Fruit fly (Drosophila melanogaster) whole organism, wandering third instar larva: ENCODE data around the gene Zasp66.

Source experiments
- Abd-B ChIP-seq: fragments of >200 bp; optimal IDR thresholded peaks from 2 replicates; lab custom pipeline; 2017; ENCODE audit warnings: missing biosample characterization, missing genetic modification characterization
- CG32264 ChIP-seq: fragments of 200-800 bp; sonication (Bioruptor generic); optimal IDR thresholded peaks from 2 replicates; lab custom pipeline; 2016; ENCODE audit warnings: missing biosample characterization, missing genetic modification characterization
- CG9705 ChIP-seq: fragments of 200-800 bp; sonication (Bioruptor generic); optimal IDR thresholded peaks from 2 replicates; lab custom pipeline; 2018; ENCODE audit warnings: missing biosample characterization, mild to moderate bottlenecking, missing genetic modification characterization
- CrebA ChIP-seq: fragments of 200-800 bp; sonication (Bioruptor generic); optimal IDR thresholded peaks from 2 replicates; lab custom pipeline; 2016; ENCODE audit warnings: missing biosample characterization, mild to moderate bottlenecking, missing genetic modification characterization, borderline replicate concordance
- Dfd ChIP-seq: fragments of >200 bp; optimal IDR thresholded peaks from 2 replicates; lab custom pipeline; 2017; ENCODE audit warnings: missing biosample characterization, missing genetic modification characterization
- Dif ChIP-seq: fragments of 200-275, 200-300 bp; sonication (Bioruptor generic); optimal IDR thresholded peaks from 2 replicates; lab custom pipeline; 2018; ENCODE audit warnings: missing biosample characterization, missing genetic modification characterization; ENCODE audit not compliant: partially characterized antibody
- GATAd ChIP-seq: sonication (Bioruptor generic); optimal IDR thresholded peaks from 2 replicates; lab custom pipeline; 2016; ENCODE audit warnings: missing biosample characterization, missing genetic modification characterization
- HLH106 ChIP-seq: fragments of 200-800 bp; optimal IDR thresholded peaks from 3 replicates; lab custom pipeline; 2019; ENCODE audit warnings: missing biosample characterization, mild to moderate bottlenecking, missing genetic modification characterization, moderate library complexity
- Hnf4 ChIP-seq: fragments of 200-800 bp; sonication (Bioruptor generic); optimal IDR thresholded peaks from 2 replicates; lab custom pipeline; 2016; ENCODE audit warnings: missing biosample characterization, mild to moderate bottlenecking, missing genetic modification characterization
- Hr78 ChIP-seq: fragments of >200 bp; optimal IDR thresholded peaks from 2 replicates; lab custom pipeline; 2017; ENCODE audit warnings: missing biosample characterization, missing genetic modification characterization
- Hr83 ChIP-seq: fragments of 200-300 bp; sonication (Bioruptor generic); optimal IDR thresholded peaks from 2 replicates; lab custom pipeline; 2016; ENCODE audit warnings: missing biosample characterization, mild to moderate bottlenecking, missing genetic modification characterization, moderate library complexity; ENCODE audit not compliant: poor library complexity, severe bottlenecking
- Jra ChIP-seq: sonication (Bioruptor generic); optimal IDR thresholded peaks from 2 replicates; lab custom pipeline; 2016; ENCODE audit warnings: missing biosample characterization, missing genetic modification characterization
- Mio ChIP-seq: sonication (Bioruptor generic); optimal IDR thresholded peaks from 2 replicates; lab custom pipeline; 2016; ENCODE audit warnings: missing biosample characterization, missing genetic modification characterization
- Myc ChIP-seq: fragments of >200 bp; optimal IDR thresholded peaks from 2 replicates; lab custom pipeline; 2017
- N ChIP-seq: fragments of >200 bp; optimal IDR thresholded peaks from 2 replicates; lab custom pipeline; 2018; ENCODE audit warnings: missing biosample characterization, missing external identifiers, missing genetic modification characterization
- OdsH ChIP-seq: fragments of 200-800 bp; sonication (Bioruptor generic); optimal IDR thresholded peaks from 2 replicates; lab custom pipeline; 2016; ENCODE audit warnings: missing biosample characterization, mild to moderate bottlenecking, missing genetic modification characterization
- Rel ChIP-seq, 2 experiments: fragments of 200-800 bp; sonication (Bioruptor generic) in 1 of 2; optimal IDR thresholded peaks; 2 replicates in 1 of 2; 3 replicates in 1 of 2; lab custom pipeline; 2016 to 2019; ENCODE audit warnings: mild to moderate bottlenecking in 2 of 2, missing biosample characterization in 2 of 2, missing genetic modification characterization in 2 of 2, moderate library complexity in 1 of 2
- Sp1 ChIP-seq: fragments of 200-800 bp; sonication (Bioruptor generic); optimal IDR thresholded peaks from 3 replicates; lab custom pipeline; 2019; ENCODE audit warnings: missing biosample characterization, mild to moderate bottlenecking, missing genetic modification characterization, moderate library complexity
- Vsx2 ChIP-seq: fragments of 200-300, 225-300 bp; sonication (Bioruptor generic); optimal IDR thresholded peaks from 2 replicates; lab custom pipeline; 2018; ENCODE audit warnings: missing biosample characterization, missing genetic modification characterization; ENCODE audit not compliant: partially characterized antibody
- br ChIP-seq: fragments of 200-800 bp; sonication (Bioruptor generic); optimal IDR thresholded peaks from 2 replicates; lab custom pipeline; 2016; ENCODE audit warnings: missing biosample characterization, missing genetic modification characterization
- brk ChIP-seq: fragments of 200-800 bp; sonication (Bioruptor generic); optimal IDR thresholded peaks from 2 replicates; lab custom pipeline; 2016; ENCODE audit warnings: missing biosample characterization, mild to moderate bottlenecking, missing genetic modification characterization
- dl ChIP-seq, 2 experiments: fragments of 175-275, 200-275 bp in 1 of 2; fragments of 200-275 bp in 1 of 2; sonication (Bioruptor generic); optimal IDR thresholded peaks; lab custom pipeline; 2018; ENCODE audit warnings: mild to moderate bottlenecking in 2 of 2, missing biosample characterization in 2 of 2, missing genetic modification characterization in 2 of 2, moderate library complexity in 2 of 2; ENCODE audit not compliant: partially characterized antibody in 2 of 2, insufficient read depth in 1 of 2
- dmrt93B ChIP-seq: fragments of 200-800 bp; sonication (Bioruptor generic); optimal IDR thresholded peaks from 2 replicates; lab custom pipeline; 2018; ENCODE audit warnings: missing biosample characterization, mild to moderate bottlenecking, missing genetic modification characterization
- dsf ChIP-seq: sonication (Bioruptor generic); optimal IDR thresholded peaks from 2 replicates; lab custom pipeline; 2016; ENCODE audit warnings: missing biosample characterization, missing genetic modification characterization, borderline replicate concordance
- ey ChIP-seq: fragments of 200-800 bp; sonication (Bioruptor generic); optimal IDR thresholded peaks from 2 replicates; lab custom pipeline; 2016; ENCODE audit warnings: missing biosample characterization, missing genetic modification characterization
- foxo ChIP-seq, 2 experiments: fragments of 200-800 bp; sonication (Bioruptor generic); optimal IDR thresholded peaks; 2 replicates in 1 of 2; 3 replicates in 1 of 2; lab custom pipeline; 2016 to 2017; ENCODE audit warnings: missing biosample characterization in 2 of 2, missing genetic modification characterization in 2 of 2
- fru ChIP-seq: fragments of 200-800 bp; sonication (Bioruptor generic); optimal IDR thresholded peaks from 3 replicates; lab custom pipeline; 2016; ENCODE audit warnings: missing biosample characterization, mild to moderate bottlenecking, missing genetic modification characterization
- h ChIP-seq: fragments of 200-800 bp; sonication (Bioruptor generic); optimal IDR thresholded peaks from 3 replicates; lab custom pipeline; 2016; ENCODE audit warnings: missing biosample characterization, mild to moderate bottlenecking, missing genetic modification characterization
- jim ChIP-seq: fragments of 175-275, 200-325 bp; sonication (Bioruptor generic); optimal IDR thresholded peaks from 2 replicates; lab custom pipeline; 2016; ENCODE audit warnings: missing biosample characterization, mild to moderate bottlenecking, missing genetic modification characterization
- lola ChIP-seq: fragments of >200 bp; optimal IDR thresholded peaks from 2 replicates; lab custom pipeline; 2017; ENCODE audit warnings: missing biosample characterization, missing genetic modification characterization
- pan ChIP-seq: fragments of >200 bp; optimal IDR thresholded peaks from 2 replicates; lab custom pipeline; 2017
- psq ChIP-seq: fragments of 200-800 bp; sonication (Bioruptor generic); optimal IDR thresholded peaks from 3 replicates; lab custom pipeline; 2017; ENCODE audit warnings: missing biosample characterization, mild to moderate bottlenecking, missing genetic modification characterization, moderate library complexity
- rgr ChIP-seq: fragments of 200-800 bp; sonication (Bioruptor generic); optimal IDR thresholded peaks from 3 replicates; lab custom pipeline; 2016; ENCODE audit warnings: missing biosample characterization, mild to moderate bottlenecking, missing genetic modification characterization
- sage ChIP-seq: fragments of 200-800 bp; sonication (Bioruptor generic); optimal IDR thresholded peaks from 2 replicates; lab custom pipeline; 2016; ENCODE audit warnings: missing biosample characterization, mild to moderate bottlenecking, missing genetic modification characterization
- tai ChIP-seq: sonication (Bioruptor generic); optimal IDR thresholded peaks from 2 replicates; lab custom pipeline; 2016; ENCODE audit warnings: missing biosample characterization, missing genetic modification characterization
- usp ChIP-seq: fragments of >200 bp; optimal IDR thresholded peaks from 2 replicates; lab custom pipeline; 2017; ENCODE audit warnings: missing biosample characterization, missing genetic modification characterization
- woc ChIP-seq: sonication (Bioruptor generic); optimal IDR thresholded peaks from 2 replicates; lab custom pipeline; 2016; ENCODE audit warnings: missing biosample characterization, mild to moderate bottlenecking, missing genetic modification characterization

The Zasp66 gene

dm6 chr3L:8655217-8655896 is 31.2 kb downstream of the Zasp66 start:
- TF ChIP-seq foxo (GFP tag; optimal IDR thresholded peaks at IDR 0.05; lab: Kevin White, UChicago) (no peak), Hr78 (GFP tag; lab: Kevin White, UChicago) (no peak), CG9705 (GFP tag; lab: Kevin White, UChicago) (no peak), woc (no peak), Rel (GFP tag; optimal IDR thresholded peaks at IDR 0.05; lab: Kevin White, UChicago) (no peak), Rel (tag; optimal IDR thresholded peaks at IDR 0.05; lab: Kevin White, UChicago) (no peak), ey (no peak), usp (GFP tag; lab: Kevin White, UChicago) (no peak), tai (GFP tag; lab: Kevin White, UChicago) (no peak), br (GFP tag; lab: Kevin White, UChicago) (no peak), Dfd (GFP tag; lab: Kevin White, UChicago) (no peak), N (GFP tag; lab: Kevin White, UChicago) (no peak), pan (lab: Kevin White, UChicago) (no peak), Dif (GFP tag; lab: Kevin White, UChicago) (no peak), HLH106 (no peak), dmrt93B (no peak), h (no peak), Hnf4 (no peak)

dm6 chr3L:8656725-8657428 is 32.7 kb downstream of the Zasp66 start:
- TF ChIP-seq fru (GFP tag; lab: Kevin White, UChicago): peak; percentile 92
- peak; percentile 93 for TF ChIP-seq Sp1 (GFP tag; lab: Kevin White, UChicago)
- peak; percentile 90 for TF ChIP-seq ey
- TF ChIP-seq Vsx2 (GFP tag; lab: Kevin White, UChicago): no peak
- TF ChIP-seq Hnf4: peak; percentile 62
- TF ChIP-seq Jra (GFP tag; lab: Kevin White, UChicago): no peak
- no peak for TF ChIP-seq Dfd (GFP tag; lab: Kevin White, UChicago)
- TF ChIP-seq Myc (lab: Kevin White, UChicago): peak; percentile 2
- peak; percentile 73 for TF ChIP-seq CG9705 (GFP tag; lab: Kevin White, UChicago)
- peak; percentile 88 for TF ChIP-seq br (GFP tag; lab: Kevin White, UChicago)
- peak; percentile 23 to 88 for TF ChIP-seq foxo (GFP tag; optimal IDR thresholded peaks at IDR 0.05; lab: Kevin White, UChicago)
- TF ChIP-seq CrebA: no peak
- TF ChIP-seq Hr83 (GFP tag; lab: Kevin White, UChicago): no peak
- TF ChIP-seq OdsH (GFP tag; lab: Kevin White, UChicago): peak; percentile 91
- TF ChIP-seq lola (GFP tag; lab: Kevin White, UChicago): no peak
- peak; percentile 75 for TF ChIP-seq sage (GFP tag; lab: Kevin White, UChicago)
- peak; percentile 53 for TF ChIP-seq jim (GFP tag; lab: Kevin White, UChicago)
- peak; percentile 41 for TF ChIP-seq dsf (GFP tag; lab: Kevin White, UChicago)
- peak; percentile 25 for TF ChIP-seq brk
- peak; percentile 91 for TF ChIP-seq rgr (GFP tag; lab: Kevin White, UChicago)
- peak; percentile 85 for TF ChIP-seq psq (GFP tag; lab: Kevin White, UChicago)
- TF ChIP-seq Rel (GFP tag; optimal IDR thresholded peaks at IDR 0.05; lab: Kevin White, UChicago): peak; percentile 54
- TF ChIP-seq Rel (tag; optimal IDR thresholded peaks at IDR 0.05; lab: Kevin White, UChicago): no peak
- peak; percentile 65 for TF ChIP-seq CG32264 (GFP tag; lab: Kevin White, UChicago)
- TF ChIP-seq usp (GFP tag; lab: Kevin White, UChicago): no peak
- TF ChIP-seq dmrt93B: peak; percentile 94
- peak; percentile 92 for TF ChIP-seq h
- TF ChIP-seq woc: peak; percentile 73
- peak; percentile 90 for TF ChIP-seq HLH106

- TF ChIP-seq ey: peak; percentile 85
- no peak for TF ChIP-seq Hr83 (GFP tag; lab: Kevin White, UChicago)
- no peak for TF ChIP-seq pan (lab: Kevin White, UChicago)
- peak; percentile 64 for TF ChIP-seq tai (GFP tag; lab: Kevin White, UChicago)
- TF ChIP-seq lola (GFP tag; lab: Kevin White, UChicago): no peak
- TF ChIP-seq dsf (GFP tag; lab: Kevin White, UChicago): no peak
- no peak for TF ChIP-seq Myc (lab: Kevin White, UChicago)
- TF ChIP-seq HLH106: peak; percentile 89
- TF ChIP-seq Hr78 (GFP tag; lab: Kevin White, UChicago): no peak
- no peak for TF ChIP-seq usp (GFP tag; lab: Kevin White, UChicago)
- no peak for TF ChIP-seq N (GFP tag; lab: Kevin White, UChicago)
- peak; percentile 90 for TF ChIP-seq h
- TF ChIP-seq Abd-B (GFP tag; lab: Kevin White, UChicago): no peak
- TF ChIP-seq rgr (GFP tag; lab: Kevin White, UChicago): peak; percentile 79
- TF ChIP-seq br (GFP tag; lab: Kevin White, UChicago): peak; percentile 84
- TF ChIP-seq Vsx2 (GFP tag; lab: Kevin White, UChicago): no peak
- peak; percentile 80 for TF ChIP-seq CG32264 (GFP tag; lab: Kevin White, UChicago)
- no peak for TF ChIP-seq Dif (GFP tag; lab: Kevin White, UChicago)
- no peak for TF ChIP-seq dl (GFP tag; optimal IDR thresholded peaks at IDR 0.05; lab: Kevin White, UChicago; ENCODE audit: insufficient read depth in 1 of 2, partially characterized antibody in 2 of 2)
- TF ChIP-seq Mio (GFP tag; lab: Kevin White, UChicago): no peak
- TF ChIP-seq sage (GFP tag; lab: Kevin White, UChicago): peak; percentile 31
- no peak for TF ChIP-seq jim (GFP tag; lab: Kevin White, UChicago)
- peak; percentile 53 for TF ChIP-seq Rel (GFP tag; optimal IDR thresholded peaks at IDR 0.05; lab: Kevin White, UChicago)
- TF ChIP-seq Rel (tag; optimal IDR thresholded peaks at IDR 0.05; lab: Kevin White, UChicago): peak; percentile 58
- TF ChIP-seq fru (GFP tag; lab: Kevin White, UChicago): peak; percentile 93
- peak; percentile 85 for TF ChIP-seq woc
- peak; percentile 59 for TF ChIP-seq Jra (GFP tag; lab: Kevin White, UChicago)
- TF ChIP-seq GATAd: no peak
- TF ChIP-seq brk: peak; percentile 63
- no peak for TF ChIP-seq Dfd (GFP tag; lab: Kevin White, UChicago)
- peak; percentile 55 for TF ChIP-seq dmrt93B
- peak; percentile 88 for TF ChIP-seq Sp1 (GFP tag; lab: Kevin White, UChicago)
- TF ChIP-seq foxo (GFP tag; optimal IDR thresholded peaks at IDR 0.05; lab: Kevin White, UChicago): peak in 1 of 2 experiments; percentile 89
Measured at dm6 chr3L:8657429-8657754, 33.2 kb downstream of the Zasp66 start.
